In genomic region chr3L:16051719-16052122, dm6 we compare ENCODE assay signal across 2 fruit fly cellular contexts.
TF ChIP-seq lines count a peak whose summit lies in the region.

Gene Mbs, plus strand, starts transcription at chr3L:16051959.

TF ChIP-seq in whole organism, embryonic, 481 proteins besides CTCF, POLR2A, EP300 and RAD21 (continued from another document and continues in another):
- TF ChIP-seq ATbp (GFP tag; optimal IDR thresholded peaks at IDR 0.05; lab: Kevin White, UChicago) (no peak), CG43689 (GFP tag; IDR thresholded peaks at IDR 0.05; lab: Robert Waterston, UW) (no peak), Gsc (GFP tag; IDR thresholded peaks at IDR 0.05; lab: Robert Waterston, UW) (no peak), grn (GFP tag; optimal IDR thresholded peaks at IDR 0.05; lab: Kevin White, UChicago) (no peak), Bdp1 (GFP tag; optimal IDR thresholded peaks at IDR 0.05; lab: Kevin White, UChicago) (no peak), Aef1 (GFP tag; IDR thresholded peaks at IDR 0.05; lab: Robert Waterston, UW) (no peak), CG17612 (GFP tag; IDR thresholded peaks at IDR 0.05; lab: Robert Waterston, UW) (no peak), odd (GFP tag; optimal IDR thresholded peaks at IDR 0.05; lab: Kevin White, UChicago) (no peak), psq (GFP tag; optimal IDR thresholded peaks at IDR 0.05; lab: Kevin White, UChicago) (no peak), CG10654 (GFP tag; optimal IDR thresholded peaks at IDR 0.05; lab: Kevin White, UChicago) (no peak), Drgx (GFP tag; IDR thresholded peaks at IDR 0.05; lab: Robert Waterston, UW) (no peak), dmrt99B (tag; optimal IDR thresholded peaks at IDR 0.05; lab: Kevin White, UChicago) (no peak), CG34224 (GFP tag; IDR thresholded peaks at IDR 0.05; lab: Robert Waterston, UW; ENCODE audit: partially characterized antibody) (peak; percentile 78), ase (GFP tag; IDR thresholded peaks at IDR 0.05; lab: Robert Waterston, UW) (no peak), ftz-f1 (GFP tag; optimal IDR thresholded peaks at IDR 0.05; lab: Kevin White, UChicago) (no peak), Deaf1 (tag; optimal IDR thresholded peaks at IDR 0.05; lab: Kevin White, UChicago) (peak; percentile 58), tin (GFP tag; optimal IDR thresholded peaks at IDR 0.05; lab: Kevin White, UChicago) (no peak), CG13775 (GFP tag; optimal IDR thresholded peaks at IDR 0.05; lab: Kevin White, UChicago) (no peak), CG8089 (GFP tag; optimal IDR thresholded peaks at IDR 0.05; lab: Kevin White, UChicago) (no peak), CG7786 (GFP tag; optimal IDR thresholded peaks at IDR 0.05; lab: Kevin White, UChicago) (no peak), CG10147 (GFP tag; optimal IDR thresholded peaks at IDR 0.05; lab: Kevin White, UChicago) (peak; percentile 9), oc (tag; optimal IDR thresholded peaks at IDR 0.05; lab: Kevin White, UChicago) (no peak), seq (GFP tag; IDR thresholded peaks at IDR 0.05; lab: Robert Waterston, UW) (no peak), gcm2 (GFP tag; optimal IDR thresholded peaks at IDR 0.05; lab: Kevin White, UChicago) (no peak), sr (GFP tag; IDR thresholded peaks at IDR 0.05; lab: Robert Waterston, UW) (no peak), NK7.1 (GFP tag; optimal IDR thresholded peaks at IDR 0.05; lab: Kevin White, UChicago) (no peak), CG2678 (tag; optimal IDR thresholded peaks at IDR 0.05; lab: Kevin White, UChicago) (peak; percentile 1), E2f1 (GFP tag; IDR thresholded peaks at IDR 0.05; lab: Robert Waterston, UW) (no peak), CG9876 (GFP tag; optimal IDR thresholded peaks at IDR 0.05; lab: Kevin White, UChicago) (no peak), Blimp-1 (GFP tag; optimal IDR thresholded peaks at IDR 0.05; lab: Kevin White, UChicago) (no peak), Myb (GFP tag; optimal IDR thresholded peaks at IDR 0.05; lab: Kevin White, UChicago) (no peak), CG13624 (GFP tag; optimal IDR thresholded peaks at IDR 0.05; lab: Kevin White, UChicago) (no peak), CG16815 (GFP tag; optimal IDR thresholded peaks at IDR 0.05; lab: Kevin White, UChicago) (no peak), prd (optimal IDR thresholded peaks at IDR 0.05; lab: Kevin White, UChicago) (no peak), prd (GFP tag; IDR thresholded peaks at IDR 0.05; lab: Robert Waterston, UW) (0 out of 3 replicates have a peak, but pooled peaks have one; percentile 10), ara (GFP tag; IDR thresholded peaks at IDR 0.05; lab: Robert Waterston, UW) (no peak), nom (GFP tag; optimal IDR thresholded peaks at IDR 0.05; lab: Kevin White, UChicago) (peak; percentile 58), dmrt11E (tag; optimal IDR thresholded peaks at IDR 0.05; lab: Kevin White, UChicago) (no peak), CG18599 (GFP tag; optimal IDR thresholded peaks at IDR 0.05; lab: Kevin White, UChicago) (no peak), ac (GFP tag; optimal IDR thresholded peaks at IDR 0.05; lab: Kevin White, UChicago) (no peak), CG31365 (tag; optimal IDR thresholded peaks at IDR 0.05; lab: Kevin White, UChicago) (peak; percentile 36), chm (GFP tag; IDR thresholded peaks at IDR 0.05; lab: Robert Waterston, UW) (no peak), CG6813 (GFP tag; optimal IDR thresholded peaks at IDR 0.05; lab: Kevin White, UChicago) (no peak), CG10431 (GFP tag; optimal IDR thresholded peaks at IDR 0.05; lab: Kevin White, UChicago) (no peak), fd64A (GFP tag; optimal IDR thresholded peaks at IDR 0.05; lab: Kevin White, UChicago) (no peak), CG32532 (GFP tag; IDR thresholded peaks at IDR 0.05; lab: Robert Waterston, UW) (no peak), HLH4C (GFP tag; IDR thresholded peaks at IDR 0.05; lab: Robert Waterston, UW; ENCODE audit: partially characterized antibody) (peak; percentile 39; the same call in 2 of the 3 replicates), CG1832 (GFP tag; optimal IDR thresholded peaks at IDR 0.05; lab: Kevin White, UChicago) (no peak), ham (GFP tag; IDR thresholded peaks at IDR 0.05; lab: Robert Waterston, UW) (no peak), fd3F (GFP tag; optimal IDR thresholded peaks at IDR 0.05; lab: Kevin White, UChicago) (no peak), Lim3 (GFP tag; IDR thresholded peaks at IDR 0.05; lab: Robert Waterston, UW) (no peak), usp (GFP tag; optimal IDR thresholded peaks at IDR 0.05; lab: Kevin White, UChicago) (no peak), CG10462 (GFP tag; optimal IDR thresholded peaks at IDR 0.05; lab: Kevin White, UChicago) (no peak), chn (GFP tag; optimal IDR thresholded peaks at IDR 0.05; lab: Kevin White, UChicago) (no peak), MESR4 (GFP tag; optimal IDR thresholded peaks at IDR 0.05; lab: Kevin White, UChicago) (peak; percentile 62), TFAM (GFP tag; optimal IDR thresholded peaks at IDR 0.05; lab: Kevin White, UChicago) (no peak), Dad (GFP tag; optimal IDR thresholded peaks at IDR 0.05; lab: Kevin White, UChicago) (peak; percentile 3), CG6654 (GFP tag; optimal IDR thresholded peaks at IDR 0.05; lab: Kevin White, UChicago) (no peak), twi (tag; optimal IDR thresholded peaks at IDR 0.05; lab: Kevin White, UChicago) (no peak), CG6854 (GFP tag; optimal IDR thresholded peaks at IDR 0.05; lab: Kevin White, UChicago) (no peak), Dek (tag; optimal IDR thresholded peaks at IDR 0.05; lab: Kevin White, UChicago) (peak; percentile 1), CG3065 (GFP tag; optimal IDR thresholded peaks at IDR 0.05; lab: Kevin White, UChicago) (no peak), da (GFP tag; optimal IDR thresholded peaks at IDR 0.05; lab: Kevin White, UChicago) (no peak), GATAe (GFP tag; conservative IDR thresholded peaks at IDR 0.05; lab: Robert Waterston, UW) (no peak), CG12071 (GFP tag; optimal IDR thresholded peaks at IDR 0.05; lab: Kevin White, UChicago) (peak; percentile 6), CG5953 (GFP tag; IDR thresholded peaks at IDR 0.05; lab: Robert Waterston, UW) (no peak), CG2889 (GFP tag; IDR thresholded peaks at IDR 0.05; lab: Robert Waterston, UW) (no peak), CG3726 (GFP tag; IDR thresholded peaks at IDR 0.05; lab: Robert Waterston, UW) (no peak), CG14710 (tag; optimal IDR thresholded peaks at IDR 0.05; lab: Kevin White, UChicago) (no peak), Hr3 (GFP tag; optimal IDR thresholded peaks at IDR 0.05; lab: Kevin White, UChicago) (no peak)

TF ChIP-seq in whole organism, prepupa, 60 proteins besides CTCF, POLR2A, EP300 and RAD21 (continued from another document):
- no peak for TF ChIP-seq CG3032 (tag; optimal IDR thresholded peaks at IDR 0.05; lab: Kevin White, UChicago)
- no peak for TF ChIP-seq net (GFP tag; optimal IDR thresholded peaks at IDR 0.05; lab: Kevin White, UChicago)
- TF ChIP-seq Lpt (GFP tag; optimal IDR thresholded peaks at IDR 0.05; lab: Kevin White, UChicago) = no peak
- no peak for TF ChIP-seq spab (GFP tag; optimal IDR thresholded peaks at IDR 0.05; lab: Kevin White, UChicago)
- TF ChIP-seq Sox15 (GFP tag; optimal IDR thresholded peaks at IDR 0.05; lab: Kevin White, UChicago) = no peak
- no peak for TF ChIP-seq CG1621 (tag; optimal IDR thresholded peaks at IDR 0.05; lab: Kevin White, UChicago)
- no peak for TF ChIP-seq CG6792 (GFP tag; optimal IDR thresholded peaks at IDR 0.05; lab: Kevin White, UChicago)
- TF ChIP-seq dsx (GFP tag; optimal IDR thresholded peaks at IDR 0.05; lab: Kevin White, UChicago; ENCODE audit: poor library complexity, severe bottlenecking) = no peak
- TF ChIP-seq Hr4 (GFP tag; optimal IDR thresholded peaks at IDR 0.05; lab: Kevin White, UChicago) = no peak
- no peak for TF ChIP-seq CG16779 (tag; optimal IDR thresholded peaks at IDR 0.05; lab: Kevin White, UChicago)
- TF ChIP-seq CG11902 (GFP tag; optimal IDR thresholded peaks at IDR 0.05; lab: Kevin White, UChicago) = no peak
- no peak for TF ChIP-seq CG6854 (GFP tag; optimal IDR thresholded peaks at IDR 0.05; lab: Kevin White, UChicago)
- TF ChIP-seq svp (GFP tag; lab: Kevin White, UChicago) = peak; percentile 68
- no peak for TF ChIP-seq CG4318 (GFP tag; optimal IDR thresholded peaks at IDR 0.05; lab: Kevin White, UChicago)
- TF ChIP-seq CG15336 (GFP tag; IDR thresholded peaks at IDR 0.05; lab: Robert Waterston, UW) = no peak
- no peak for TF ChIP-seq OdsH (GFP tag; optimal IDR thresholded peaks at IDR 0.05; lab: Kevin White, UChicago)
- TF ChIP-seq CG10631 (GFP tag; optimal IDR thresholded peaks at IDR 0.05; lab: Kevin White, UChicago) = no peak
- TF ChIP-seq CG9139 (GFP tag; optimal IDR thresholded peaks at IDR 0.05; lab: Kevin White, UChicago) = no peak
- TF ChIP-seq pdm3 (GFP tag; optimal IDR thresholded peaks at IDR 0.05; lab: Kevin White, UChicago) = no peak
- no peak for TF ChIP-seq fd59A (GFP tag; optimal IDR thresholded peaks at IDR 0.05; lab: Kevin White, UChicago)
- TF ChIP-seq Ets96B (tag; optimal IDR thresholded peaks at IDR 0.05; lab: Kevin White, UChicago) = no peak
- TF ChIP-seq CG6808 (GFP tag; optimal IDR thresholded peaks at IDR 0.05; lab: Kevin White, UChicago) = no peak
- TF ChIP-seq Eip75B (GFP tag; optimal IDR thresholded peaks at IDR 0.05; lab: Kevin White, UChicago) = no peak
- no peak for TF ChIP-seq CG11762 (GFP tag; optimal IDR thresholded peaks at IDR 0.05; lab: Kevin White, UChicago; ENCODE audit: insufficient read depth)
- peak; percentile 4 for TF ChIP-seq CG31627 (GFP tag; optimal IDR thresholded peaks at IDR 0.05; lab: Kevin White, UChicago)
- TF ChIP-seq Eip78C (GFP tag; lab: Kevin White, UChicago) = peak; percentile 66
- peak; percentile 11 for TF ChIP-seq Hr39 (GFP tag; optimal IDR thresholded peaks at IDR 0.05; lab: Kevin White, UChicago)
- no peak for TF ChIP-seq CG34406 (GFP tag; optimal IDR thresholded peaks at IDR 0.05; lab: Kevin White, UChicago)
- no peak for TF ChIP-seq Eip93F (GFP tag; optimal IDR thresholded peaks at IDR 0.05; lab: Kevin White, UChicago)
- no peak for TF ChIP-seq CG7368 (GFP tag; optimal IDR thresholded peaks at IDR 0.05; lab: Kevin White, UChicago)
- TF ChIP-seq fkh (GFP tag; optimal IDR thresholded peaks at IDR 0.05; lab: Kevin White, UChicago) = no peak
- TF ChIP-seq lz (GFP tag; optimal IDR thresholded peaks at IDR 0.05; lab: Kevin White, UChicago) = peak; percentile 1
- no peak for TF ChIP-seq Blimp-1 (GFP tag; optimal IDR thresholded peaks at IDR 0.05; lab: Kevin White, UChicago)
- TF ChIP-seq CG8119 (GFP tag; IDR thresholded peaks at IDR 0.05; lab: Robert Waterston, UW) = peak; percentile 14; the same call in 1 of the 3 replicates
- TF ChIP-seq CG3919 (GFP tag; optimal IDR thresholded peaks at IDR 0.05; lab: Kevin White, UChicago) = no peak
- no peak for TF ChIP-seq Sox102F (GFP tag; optimal IDR thresholded peaks at IDR 0.05; lab: Kevin White, UChicago)
- no peak for TF ChIP-seq vri (GFP tag; optimal IDR thresholded peaks at IDR 0.05; lab: Kevin White, UChicago)
- no peak for TF ChIP-seq topi (GFP tag; optimal IDR thresholded peaks at IDR 0.05; lab: Kevin White, UChicago)
